Fruit fly (Drosophila melanogaster) whole organism, embryonic: ENCODE results near the gene regucalcin.

Experiments
- CG10274 ChIP-seq: fragments of 200-800 bp; sonication (Bioruptor generic); optimal IDR thresholded peaks from 3 replicates; lab custom pipeline; 2017; ENCODE audit warnings: missing biosample characterization, mild to moderate bottlenecking, missing genetic modification characterization
- CG6791 ChIP-seq: fragments of 200-800 bp; sonication (Bioruptor generic); IDR thresholded peaks from 3 replicates; pipeline ENCODE4 v1.3.6; 2022; ENCODE audit warnings: missing biosample characterization, missing genetic modification characterization; ENCODE audit not compliant: partially characterized antibody
- CG8765 ChIP-seq: fragments of 200-800 bp; sonication (Bioruptor generic); IDR thresholded peaks from 2 replicates; pipeline ENCODE4 v1.3.6; 2022; ENCODE audit warnings: missing biosample characterization, missing genetic modification characterization
- CG9797 ChIP-seq: fragments of 200-800 bp; sonication (Bioruptor generic); optimal IDR thresholded peaks from 3 replicates; lab custom pipeline; 2018; ENCODE audit warnings: missing biosample characterization, mild to moderate bottlenecking, missing genetic modification characterization
- Dfd ChIP-seq, 2 experiments: fragments of >200 bp; optimal IDR thresholded peaks; 2 replicates each; lab custom pipeline; 2017; ENCODE audit warnings: missing biosample characterization in 2 of 2, missing genetic modification characterization in 2 of 2

- TF ChIP-seq Dfd (GFP tag; optimal IDR thresholded peaks at IDR 0.05; lab: Kevin White, UChicago) (no peak), CG8765 (GFP tag; lab: Robert Waterston, UW) (no peak), CG10274 (GFP tag; lab: Kevin White, UChicago) (no peak), CG9797 (GFP tag; lab: Kevin White, UChicago) (no peak), CG6791 (no peak)
Measured at dm6 chrX:12001005-12001404, 11.2 kb upstream of the regucalcin start.
